Worm (Caenorhabditis elegans) whole organism, L2 larva: ENCODE measurements around the gene C05B5.11.

Experiments used
- C34F6.9 ChIP-seq: fragments of 150-350 bp; optimal IDR thresholded peaks from 2 replicates; lab custom pipeline; 2014; ENCODE audit warnings: missing biosample characterization, missing genetic modification characterization
- F13H6.1 ChIP-seq: sonication (generic microtip); optimal IDR thresholded peaks from 2 replicates; lab custom pipeline; 2016; ENCODE audit warnings: missing genetic modification characterization, missing compliant biosample characterization
- R02D3.7 ChIP-seq: fragments of 150-350 bp; optimal IDR thresholded peaks from 2 replicates; lab custom pipeline; 2014; ENCODE audit warnings: missing biosample characterization, missing genetic modification characterization
- Y55F3AM.14 ChIP-seq: fragments of 200-800 bp; sonication (Bioruptor generic); optimal IDR thresholded peaks from 2 replicates; lab custom pipeline; 2018; ENCODE audit warnings: mild to moderate bottlenecking, missing genetic modification characterization, missing compliant biosample characterization
- ZK546.5 ChIP-seq: sonication (generic microtip); optimal IDR thresholded peaks from 2 replicates; lab custom pipeline; 2017; ENCODE audit warnings: missing biosample characterization, missing genetic modification characterization
- alr-1 ChIP-seq: fragments of 150-350 bp; optimal IDR thresholded peaks from 2 replicates; lab custom pipeline; 2014; ENCODE audit warnings: missing biosample characterization, missing genetic modification characterization
- aly-2 ChIP-seq: fragments of 150-350 bp; optimal IDR thresholded peaks from 2 replicates; lab custom pipeline; 2014; ENCODE audit warnings: missing biosample characterization, missing genetic modification characterization
- ama-1 ChIP-seq: fragments of 150-350 bp; optimal IDR thresholded peaks from 2 replicates; lab custom pipeline; 2018; ENCODE audit warnings: inconsistent platforms
- blmp-1 ChIP-seq: sonication (generic microtip); optimal IDR thresholded peaks from 2 replicates; lab custom pipeline; 2017; ENCODE audit warnings: missing genetic modification characterization, mild to moderate bottlenecking, missing compliant biosample characterization, antibody characterized with exemption, moderate library complexity; ENCODE audit not compliant: insufficient read depth
- ceh-16 ChIP-seq: fragments of 150-350 bp; optimal IDR thresholded peaks from 2 replicates; lab custom pipeline; 2014; ENCODE audit warnings: missing biosample characterization, missing genetic modification characterization
- ceh-82 ChIP-seq: fragments of 150-350 bp; optimal IDR thresholded peaks from 2 replicates; lab custom pipeline; 2014; ENCODE audit warnings: missing biosample characterization, missing genetic modification characterization
- crh-2 ChIP-seq: sonication (generic microtip); optimal IDR thresholded peaks from 2 replicates; lab custom pipeline; 2017; ENCODE audit warnings: missing biosample characterization, missing genetic modification characterization
- dmd-4 ChIP-seq: sonication (generic microtip); optimal IDR thresholded peaks from 2 replicates; lab custom pipeline; 2017; ENCODE audit warnings: missing biosample characterization, missing genetic modification characterization
- egl-27 ChIP-seq: sonication (generic microtip); optimal IDR thresholded peaks from 3 replicates; lab custom pipeline; 2017; ENCODE audit warnings: missing biosample characterization, missing genetic modification reagents, missing genetic modification characterization
- elt-1 ChIP-seq: fragments of 150-350 bp; optimal IDR thresholded peaks from 2 replicates; lab custom pipeline; 2014; ENCODE audit warnings: missing biosample characterization, missing genetic modification characterization
- elt-3 ChIP-seq: sonication (generic microtip); optimal IDR thresholded peaks from 2 replicates; lab custom pipeline; 2017; ENCODE audit warnings: missing biosample characterization, missing genetic modification characterization
- fos-1 ChIP-seq: fragments of 150-350 bp; optimal IDR thresholded peaks from 2 replicates; lab custom pipeline; 2014; ENCODE audit warnings: missing biosample characterization, missing genetic modification characterization
- gmeb-1 ChIP-seq: fragments of 150-350 bp; optimal IDR thresholded peaks from 2 replicates; lab custom pipeline; 2014; ENCODE audit warnings: missing biosample characterization, missing genetic modification characterization
- lin-11 ChIP-seq: fragments of 150-350 bp; sonication (generic microtip); optimal IDR thresholded peaks from 2 replicates; lab custom pipeline; 2014; ENCODE audit warnings: missing biosample characterization, missing genetic modification characterization, inconsistent platforms, mixed read lengths
- lin-13 ChIP-seq: fragments of 150-350 bp; optimal IDR thresholded peaks from 2 replicates; lab custom pipeline; 2014; ENCODE audit warnings: missing biosample characterization, missing genetic modification reagents, missing genetic modification characterization
- lin-39 ChIP-seq: fragments of 150-350 bp; optimal IDR thresholded peaks from 2 replicates; lab custom pipeline; 2014; ENCODE audit warnings: missing biosample characterization, missing genetic modification reagents, missing genetic modification characterization
- lsy-2 ChIP-seq, 2 experiments: fragments of 150-350 bp in 1 of 2; sonication (generic microtip) in 1 of 2; optimal IDR thresholded peaks; 2 replicates each; lab custom pipeline; 2014 to 2017; ENCODE audit warnings: missing biosample characterization in 2 of 2, missing genetic modification characterization in 2 of 2
- mab-5 ChIP-seq: fragments of 150-350 bp; optimal IDR thresholded peaks from 2 replicates; lab custom pipeline; 2014; ENCODE audit warnings: missing biosample characterization, missing genetic modification characterization
- mbf-1 ChIP-seq: sonication (generic microtip); optimal IDR thresholded peaks from 2 replicates; lab custom pipeline; 2017; ENCODE audit warnings: missing biosample characterization, missing genetic modification characterization
- mdl-1 ChIP-seq, 2 experiments: fragments of 150-350 bp in 1 of 2; sonication (generic microtip) in 1 of 2; optimal IDR thresholded peaks; 2 replicates each; lab custom pipeline; 2017; ENCODE audit warnings: missing biosample characterization in 2 of 2, missing genetic modification characterization in 2 of 2
- nhr-10 ChIP-seq: sonication (generic microtip); optimal IDR thresholded peaks from 2 replicates; lab custom pipeline; 2017; ENCODE audit warnings: missing biosample characterization, missing genetic modification characterization
- nhr-11 ChIP-seq: fragments of 150-350 bp; optimal IDR thresholded peaks from 2 replicates; lab custom pipeline; 2014; ENCODE audit warnings: missing biosample characterization, missing genetic modification characterization
- nhr-12 ChIP-seq: fragments of 150-350 bp; optimal IDR thresholded peaks from 2 replicates; lab custom pipeline; 2014; ENCODE audit warnings: missing biosample characterization, missing genetic modification characterization
- nhr-129 ChIP-seq: fragments of 150-350 bp; optimal IDR thresholded peaks from 2 replicates; lab custom pipeline; 2014; ENCODE audit warnings: missing biosample characterization, missing genetic modification characterization
- nhr-21 ChIP-seq: fragments of 150-350 bp; optimal IDR thresholded peaks from 2 replicates; lab custom pipeline; 2014; ENCODE audit warnings: missing biosample characterization, missing genetic modification characterization
- nhr-23 ChIP-seq: fragments of 150-350 bp; optimal IDR thresholded peaks from 2 replicates; lab custom pipeline; 2014; ENCODE audit warnings: missing biosample characterization, missing genetic modification reagents, missing genetic modification characterization
- nhr-237 ChIP-seq: fragments of 150-350 bp; optimal IDR thresholded peaks from 2 replicates; lab custom pipeline; 2014; ENCODE audit warnings: missing biosample characterization, missing genetic modification characterization
- nhr-25 ChIP-seq: fragments of 150-350 bp; sonication (generic microtip); optimal IDR thresholded peaks from 3 replicates; lab custom pipeline; 2014; ENCODE audit warnings: missing biosample characterization, missing genetic modification characterization
- nhr-6 ChIP-seq: fragments of 150-350 bp; optimal IDR thresholded peaks from 2 replicates; lab custom pipeline; 2014; ENCODE audit warnings: missing biosample characterization, missing genetic modification characterization
- nhr-77 ChIP-seq: fragments of 150-350 bp; optimal IDR thresholded peaks from 2 replicates; lab custom pipeline; 2014; ENCODE audit warnings: missing biosample characterization, missing genetic modification characterization
- peb-1 ChIP-seq: fragments of 150-350 bp; optimal IDR thresholded peaks from 2 replicates; lab custom pipeline; 2014; ENCODE audit warnings: missing biosample characterization, missing genetic modification characterization
- sem-4 ChIP-seq: fragments of 150-350 bp; optimal IDR thresholded peaks from 2 replicates; lab custom pipeline; 2014; ENCODE audit warnings: missing biosample characterization, missing genetic modification reagents, missing genetic modification characterization
- skn-1 ChIP-seq: sonication (generic microtip); optimal IDR thresholded peaks from 2 replicates; lab custom pipeline; 2017; ENCODE audit warnings: missing biosample characterization, missing genetic modification characterization
- sma-3 ChIP-seq: sonication (generic microtip); optimal IDR thresholded peaks from 2 replicates; lab custom pipeline; 2016; ENCODE audit warnings: missing genetic modification reagents, missing genetic modification characterization, missing compliant biosample characterization
- sma-9 ChIP-seq, 2 experiments: fragments of 150-350 bp in 1 of 2; sonication (generic microtip) in 1 of 2; optimal IDR thresholded peaks; 2 replicates each; lab custom pipeline; 2014 to 2016; ENCODE audit warnings: missing genetic modification characterization in 2 of 2, mild to moderate bottlenecking in 1 of 2, missing biosample characterization in 1 of 2, missing compliant biosample characterization in 1 of 2, missing genetic modification reagents in 1 of 2, moderate library complexity in 1 of 2
- snpc-4 ChIP-seq: fragments of 150-350 bp; optimal IDR thresholded peaks from 2 replicates; lab custom pipeline; 2014; ENCODE audit warnings: missing biosample characterization, missing genetic modification characterization
- unc-39 ChIP-seq: fragments of 150-350 bp; optimal IDR thresholded peaks from 2 replicates; lab custom pipeline; 2014; ENCODE audit warnings: missing biosample characterization, missing genetic modification characterization
- unc-55 ChIP-seq: fragments of 150-350 bp; sonication (generic microtip); optimal IDR thresholded peaks from 3 replicates; lab custom pipeline; 2014; ENCODE audit warnings: missing biosample characterization, missing genetic modification reagents, missing genetic modification characterization
- unc-62 ChIP-seq: fragments of 150-350 bp; optimal IDR thresholded peaks from 2 replicates; lab custom pipeline; 2014; ENCODE audit warnings: missing biosample characterization, missing genetic modification reagents, missing genetic modification characterization
- zag-1 ChIP-seq: fragments of 150-350 bp; optimal IDR thresholded peaks from 2 replicates; lab custom pipeline; 2014; ENCODE audit warnings: missing biosample characterization, missing genetic modification characterization
- ztf-1 ChIP-seq: fragments of 200-800 bp; sonication (Bioruptor generic); conservative IDR thresholded peaks from 2 replicates; pipeline ENCODE4 v1.3.6; 2022; ENCODE audit warnings: missing genetic modification characterization, missing compliant biosample characterization
- ztf-11 ChIP-seq: sonication (generic microtip); optimal IDR thresholded peaks from 2 replicates; lab custom pipeline; 2017; ENCODE audit warnings: missing biosample characterization, missing genetic modification characterization
- ztf-4 ChIP-seq: fragments of 150-350 bp; optimal IDR thresholded peaks from 2 replicates; lab custom pipeline; 2014; ENCODE audit warnings: missing biosample characterization, missing genetic modification characterization

The C05B5.11 gene

DNA sequence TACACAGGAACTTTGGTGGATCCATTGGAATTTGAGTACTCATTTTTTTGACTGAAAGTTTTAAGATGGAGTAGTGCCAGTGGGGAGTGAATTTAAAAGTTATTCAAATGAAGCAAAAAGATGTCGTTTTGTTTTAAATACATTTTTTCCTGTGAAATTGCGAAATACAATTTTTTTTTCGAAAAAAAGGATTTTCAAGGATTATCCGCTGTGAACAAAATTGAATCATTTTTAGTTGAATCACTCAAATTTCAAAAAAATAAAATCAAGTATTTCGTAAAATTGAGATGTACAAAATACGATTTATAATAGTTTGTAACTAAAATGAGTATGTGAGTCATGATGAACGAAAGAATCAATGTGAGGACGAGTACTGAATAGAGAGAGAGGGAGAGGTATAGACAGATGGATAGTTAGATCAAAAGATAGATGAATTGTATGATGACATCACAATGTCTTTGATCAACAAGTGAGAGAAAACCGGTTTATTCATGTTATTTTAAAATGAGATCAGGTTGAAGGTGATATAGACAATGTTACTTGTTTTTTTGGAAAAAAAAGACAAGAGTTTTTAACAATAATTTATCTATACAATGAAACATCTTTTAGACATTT, 2.5 kb downstream of the C05B5.11 start, which contains the start of gene C05B5.8:
Gene C05B5.8, minus strand, starts transcription at position 51 of the 615 bp plus-strand sequence.
- TF ChIP-seq nhr-21 (tag; lab: Kevin White, UChicago), result peak; percentile 46
- TF ChIP-seq unc-62 (GFP tag; lab: Kevin White, UChicago), result no peak
- no peak for TF ChIP-seq mbf-1 (tag; lab: Kevin White, UChicago)
- no peak for TF ChIP-seq nhr-6 (tag; lab: Kevin White, UChicago)
- TF ChIP-seq lin-39, result no peak
- no peak for TF ChIP-seq lin-13
- no peak for TF ChIP-seq F13H6.1
- TF ChIP-seq lsy-2 (tag; optimal IDR thresholded peaks at IDR 0.05; lab: Kevin White, UChicago), result no peak
- no peak for TF ChIP-seq nhr-237 (tag; lab: Kevin White, UChicago)
- no peak for TF ChIP-seq snpc-4
- no peak for TF ChIP-seq crh-2 (tag; lab: Kevin White, UChicago)
- no peak for TF ChIP-seq skn-1 (tag; lab: Kevin White, UChicago)
- no peak for TF ChIP-seq alr-1 (tag; lab: Kevin White, UChicago)
- no peak for TF ChIP-seq mab-5
- TF ChIP-seq ztf-1, result no peak
- no peak for TF ChIP-seq sem-4 (tag; lab: Kevin White, UChicago)
- no peak for TF ChIP-seq ama-1 (lab: Kevin White, UChicago)
- TF ChIP-seq egl-27 (tag; lab: Kevin White, UChicago), result no peak
- no peak for TF ChIP-seq elt-3 (tag; lab: Kevin White, UChicago)
- peak; percentile 55 for TF ChIP-seq fos-1
- no peak for TF ChIP-seq gmeb-1
- TF ChIP-seq ceh-16 (tag; lab: Kevin White, UChicago), result peak; percentile 6
- no peak for TF ChIP-seq lin-11 (tag; lab: Kevin White, UChicago)
- peak; percentile 76 for TF ChIP-seq sma-3
- no peak for TF ChIP-seq zag-1 (tag; lab: Kevin White, UChicago)
- no peak for TF ChIP-seq nhr-10 (tag; lab: Kevin White, UChicago)
- no peak for TF ChIP-seq unc-39 (tag; lab: Kevin White, UChicago)
- no peak for TF ChIP-seq aly-2 (tag; lab: Kevin White, UChicago)
- TF ChIP-seq blmp-1 (tag; lab: Kevin White, UChicago), result peak; percentile 31
- TF ChIP-seq R02D3.7, result no peak
- TF ChIP-seq dmd-4 (tag; lab: Kevin White, UChicago), result no peak
- no peak for TF ChIP-seq nhr-12 (tag; lab: Kevin White, UChicago)
- TF ChIP-seq sma-9 (GFP tag; optimal IDR thresholded peaks at IDR 0.05; lab: Kevin White, UChicago), result peak; percentile 33
- no peak for TF ChIP-seq sma-9 (tag; optimal IDR thresholded peaks at IDR 0.05; lab: Kevin White, UChicago)
- TF ChIP-seq mdl-1 (tag; optimal IDR thresholded peaks at IDR 0.05; lab: Kevin White, UChicago), result no peak
- TF ChIP-seq nhr-23 (tag; lab: Kevin White, UChicago), result no peak
- TF ChIP-seq C34F6.9 (tag; lab: Kevin White, UChicago), result no peak
- TF ChIP-seq nhr-11, result no peak
- TF ChIP-seq nhr-77 (tag; lab: Kevin White, UChicago), result no peak
- no peak for TF ChIP-seq ceh-82 (tag; lab: Kevin White, UChicago)
- peak; percentile 86 for TF ChIP-seq nhr-25 (tag; lab: Kevin White, UChicago)
- no peak for TF ChIP-seq ztf-11 (tag; lab: Kevin White, UChicago)
- no peak for TF ChIP-seq peb-1 (tag; lab: Kevin White, UChicago)
- TF ChIP-seq unc-55 (GFP tag; lab: Kevin White, UChicago), result no peak
- no peak for TF ChIP-seq elt-1 (tag; lab: Kevin White, UChicago)
- peak; percentile 54 for TF ChIP-seq nhr-129 (tag; lab: Kevin White, UChicago)
- TF ChIP-seq ZK546.5, result no peak
- TF ChIP-seq ztf-4, result no peak
- no peak for TF ChIP-seq Y55F3AM.14 (GFP tag; lab: Kevin White, UChicago)
